Fruit fly (Drosophila melanogaster) whole organism, adult: Measurements from ENCODE around the gene Fatp1.

ENCODE experiments used
- CG11617 ChIP-seq: fragments of 200-800 bp; sonication (Bioruptor generic); optimal IDR thresholded peaks from 2 replicates; lab custom pipeline; 2017; ENCODE audit warnings: mild to moderate bottlenecking, missing biosample characterization, missing genetic modification reagents, missing genetic modification characterization
- CG12768 ChIP-seq: fragments of 200-800 bp; sonication (Bioruptor generic); optimal IDR thresholded peaks from 2 replicates; lab custom pipeline; 2017; ENCODE audit warnings: missing biosample characterization, missing genetic modification characterization, mild to moderate bottlenecking, moderate library complexity, missing genetic modification reagents
- CG14711 ChIP-seq: fragments of 200-800 bp; sonication (Bioruptor generic); optimal IDR thresholded peaks from 2 replicates; lab custom pipeline; 2018; ENCODE audit warnings: missing biosample characterization, mild to moderate bottlenecking, missing genetic modification characterization, moderate library complexity
- CG1620 ChIP-seq: fragments of 200-800 bp; sonication (Bioruptor generic); optimal IDR thresholded peaks from 2 replicates; lab custom pipeline; 2016; ENCODE audit warnings: missing biosample characterization, missing genetic modification characterization
- CG33017 ChIP-seq: fragments of 200-800 bp; sonication (Bioruptor generic); optimal IDR thresholded peaks from 2 replicates; lab custom pipeline; 2018; ENCODE audit warnings: missing biosample characterization, mild to moderate bottlenecking, missing genetic modification characterization, moderate library complexity
- CG5204 ChIP-seq: fragments of 200-800 bp; sonication (Bioruptor generic); optimal IDR thresholded peaks from 2 replicates; lab custom pipeline; 2016; ENCODE audit warnings: missing biosample characterization, missing genetic modification characterization
- CG7045 ChIP-seq: fragments of 200-800 bp; sonication (Bioruptor generic); optimal IDR thresholded peaks from 2 replicates; lab custom pipeline; 2017; ENCODE audit warnings: missing biosample characterization, mild to moderate bottlenecking, missing genetic modification characterization
- CG7101 ChIP-seq: fragments of 200-800 bp; sonication (Bioruptor generic); optimal IDR thresholded peaks from 2 replicates; lab custom pipeline; 2018; ENCODE audit warnings: missing biosample characterization, mild to moderate bottlenecking, missing genetic modification characterization, moderate library complexity
- Clk ChIP-seq: fragments of 200-800 bp; sonication (Bioruptor generic); optimal IDR thresholded peaks from 2 replicates; lab custom pipeline; 2017; ENCODE audit warnings: missing biosample characterization, missing genetic modification characterization
- Crg-1 ChIP-seq: fragments of 200-800 bp; sonication (Bioruptor generic); optimal IDR thresholded peaks from 2 replicates; lab custom pipeline; 2016; ENCODE audit warnings: missing biosample characterization, missing genetic modification characterization
- Hr96 ChIP-seq: fragments of 200-800 bp; sonication (Bioruptor generic); optimal IDR thresholded peaks from 2 replicates; lab custom pipeline; 2016; ENCODE audit warnings: missing biosample characterization, missing genetic modification characterization
- Mnt ChIP-seq: fragments of 200-800 bp; sonication (Bioruptor generic); optimal IDR thresholded peaks from 2 replicates; lab custom pipeline; 2016; ENCODE audit warnings: missing biosample characterization, mild to moderate bottlenecking, missing genetic modification characterization
- bab1 ChIP-seq: fragments of 200-800 bp; sonication (Bioruptor generic); optimal IDR thresholded peaks from 3 replicates; lab custom pipeline; 2019; ENCODE audit warnings: missing biosample characterization, mild to moderate bottlenecking, missing genetic modification characterization, moderate library complexity
- cic ChIP-seq: fragments of 200-800 bp; sonication (Bioruptor generic); optimal IDR thresholded peaks from 2 replicates; lab custom pipeline; 2017; ENCODE audit warnings: missing biosample characterization, mild to moderate bottlenecking, missing genetic modification characterization, moderate library complexity
- cnc ChIP-seq, 2 experiments: fragments of >200 bp; optimal IDR thresholded peaks; 2 replicates each; lab custom pipeline; 2017
- kay ChIP-seq: fragments of 200-800 bp; sonication (Bioruptor generic); peaks from one replicate; lab custom pipeline; 2016; ENCODE audit warnings: missing biosample characterization, missing genetic modification characterization, borderline replicate concordance
- ovo ChIP-seq: fragments of 200-800 bp; sonication (Bioruptor generic); optimal IDR thresholded peaks from 2 replicates; lab custom pipeline; 2016; ENCODE audit warnings: missing biosample characterization, missing genetic modification characterization
- pad ChIP-seq: fragments of 200-800 bp; sonication (Bioruptor generic); optimal IDR thresholded peaks from 3 replicates; lab custom pipeline; 2017; ENCODE audit warnings: missing biosample characterization, missing genetic modification characterization, mild to moderate bottlenecking, moderate library complexity, missing genetic modification reagents
- tj ChIP-seq: fragments of 200-800 bp; sonication (Bioruptor generic); optimal IDR thresholded peaks from 3 replicates; lab custom pipeline; 2017; ENCODE audit warnings: missing biosample characterization, mild to moderate bottlenecking, missing genetic modification characterization, moderate library complexity
- toe ChIP-seq: fragments of 200-800 bp; sonication (Bioruptor generic); optimal IDR thresholded peaks from 2 replicates; lab custom pipeline; 2016; ENCODE audit warnings: missing biosample characterization, missing genetic modification characterization

The Fatp1 gene

dm6 chr2L:10519225-10519624, 2.2 kb upstream of the Fatp1 start:
- TF ChIP-seq Mnt (GFP tag; lab: Kevin White, UChicago) (no peak), CG14711 (tag; lab: Kevin White, UChicago) (peak; percentile 53), CG5204 (GFP tag; lab: Kevin White, UChicago) (no peak), toe (GFP tag; lab: Kevin White, UChicago) (no peak), CG1620 (GFP tag; lab: Kevin White, UChicago) (no peak), CG7101 (tag; lab: Kevin White, UChicago) (peak; percentile 51), kay (GFP tag; lab: Kevin White, UChicago) (no peak), ovo (GFP tag; lab: Kevin White, UChicago) (no peak), bab1 (GFP tag; lab: Kevin White, UChicago) (no peak), CG11617 (no peak)

- TF ChIP-seq CG5204 (GFP tag; lab: Kevin White, UChicago), result peak; percentile 69
- TF ChIP-seq tj, result peak; percentile 55
- TF ChIP-seq CG12768 (GFP tag; lab: Kevin White, UChicago), result peak; percentile 54
- peak; percentile 45 for TF ChIP-seq bab1 (GFP tag; lab: Kevin White, UChicago)
- no peak for TF ChIP-seq kay (GFP tag; lab: Kevin White, UChicago)
- peak; percentile 66 for TF ChIP-seq CG1620 (GFP tag; lab: Kevin White, UChicago)
- no peak for TF ChIP-seq cnc (optimal IDR thresholded peaks at IDR 0.05; lab: Kevin White, UChicago)
- TF ChIP-seq CG7101 (tag; lab: Kevin White, UChicago), result peak; percentile 60
- TF ChIP-seq cic (GFP tag; lab: Kevin White, UChicago), result peak; percentile 60
- peak; percentile 86 for TF ChIP-seq Mnt (GFP tag; lab: Kevin White, UChicago)
- peak; percentile 51 for TF ChIP-seq Hr96 (GFP tag; lab: Kevin White, UChicago)
- TF ChIP-seq CG33017 (tag; lab: Kevin White, UChicago), result peak; percentile 60
- TF ChIP-seq Clk (GFP tag; lab: Kevin White, UChicago), result no peak
- peak; percentile 56 for TF ChIP-seq toe (GFP tag; lab: Kevin White, UChicago)
- peak; percentile 9 for TF ChIP-seq CG7045 (GFP tag; lab: Kevin White, UChicago)
- TF ChIP-seq pad (GFP tag; lab: Kevin White, UChicago), result no peak
- TF ChIP-seq CG11617, result peak; percentile 29
Measured at dm6 chr2L:10516470-10517048, 459 bp downstream of the Fatp1 start.

dm6 chr2L:10515553-10516174, 1.4 kb downstream of the Fatp1 start:
- TF ChIP-seq CG14711 (tag; lab: Kevin White, UChicago), result peak; percentile 13
- TF ChIP-seq kay (GFP tag; lab: Kevin White, UChicago), result peak; percentile 90
- no peak for TF ChIP-seq CG5204 (GFP tag; lab: Kevin White, UChicago)
- TF ChIP-seq CG7101 (tag; lab: Kevin White, UChicago), result no peak
- no peak for TF ChIP-seq pad (GFP tag; lab: Kevin White, UChicago)
- no peak for TF ChIP-seq CG12768 (GFP tag; lab: Kevin White, UChicago)
- TF ChIP-seq Clk (GFP tag; lab: Kevin White, UChicago), result no peak

dm6 chr2L:10514586-10515137, 2.4 kb downstream of the Fatp1 start:
- no peak for TF ChIP-seq CG11617
- peak; percentile 54 for TF ChIP-seq toe (GFP tag; lab: Kevin White, UChicago)
- peak; percentile 34 for TF ChIP-seq cic (GFP tag; lab: Kevin White, UChicago)
- no peak for TF ChIP-seq cnc (optimal IDR thresholded peaks at IDR 0.05; lab: Kevin White, UChicago)
- TF ChIP-seq tj, result no peak
- TF ChIP-seq CG7045 (GFP tag; lab: Kevin White, UChicago), result peak; percentile 0
- no peak for TF ChIP-seq ovo (GFP tag; lab: Kevin White, UChicago)
- no peak for TF ChIP-seq CG14711 (tag; lab: Kevin White, UChicago)
- no peak for TF ChIP-seq bab1 (GFP tag; lab: Kevin White, UChicago)
- TF ChIP-seq CG7101 (tag; lab: Kevin White, UChicago), result no peak
- TF ChIP-seq Mnt (GFP tag; lab: Kevin White, UChicago), result peak; percentile 3
- TF ChIP-seq pad (GFP tag; lab: Kevin White, UChicago), result peak; percentile 18
- no peak for TF ChIP-seq kay (GFP tag; lab: Kevin White, UChicago)
- TF ChIP-seq CG5204 (GFP tag; lab: Kevin White, UChicago), result no peak
- TF ChIP-seq CG12768 (GFP tag; lab: Kevin White, UChicago), result peak; percentile 96
- TF ChIP-seq Crg-1 (GFP tag; lab: Kevin White, UChicago), result no peak
- no peak for TF ChIP-seq Clk (GFP tag; lab: Kevin White, UChicago)
- peak; percentile 65 for TF ChIP-seq Hr96 (GFP tag; lab: Kevin White, UChicago)
- TF ChIP-seq CG33017 (tag; lab: Kevin White, UChicago), result peak; percentile 49
- no peak for TF ChIP-seq CG1620 (GFP tag; lab: Kevin White, UChicago)

dm6 chr2L:10513837-10514499, 3.0 kb downstream of the Fatp1 start:
- TF ChIP-seq bab1 (GFP tag; lab: Kevin White, UChicago), result no peak
- no peak for TF ChIP-seq CG14711 (tag; lab: Kevin White, UChicago)
- TF ChIP-seq tj, result peak; percentile 66
- TF ChIP-seq cnc (optimal IDR thresholded peaks at IDR 0.05; lab: Kevin White, UChicago), result peak in 1 of 2 experiments; percentile 80
- peak; percentile 17 for TF ChIP-seq CG12768 (GFP tag; lab: Kevin White, UChicago)
- no peak for TF ChIP-seq CG7101 (tag; lab: Kevin White, UChicago)
- TF ChIP-seq cic (GFP tag; lab: Kevin White, UChicago), result peak; percentile 22
